Fruit fly (Drosophila melanogaster) whole organism: Measurements from ENCODE around the gene Sgt1.

Source experiments
- CG8478 ChIP-seq: fragments of >200 bp; optimal IDR thresholded peaks from 2 replicates; lab custom pipeline; 2018; ENCODE audit warnings: inconsistent platforms
- Dll ChIP-seq: fragments of >200 bp; optimal IDR thresholded peaks from 2 replicates; lab custom pipeline; 2017
- EcR ChIP-seq, 2 experiments: fragments of >200 bp; optimal IDR thresholded peaks; 2 replicates each; lab custom pipeline; 2017; ENCODE audit warnings: missing biosample characterization in 2 of 2, missing genetic modification characterization in 2 of 2, missing genetic modification reagents in 2 of 2
- pan ChIP-seq: fragments of >200 bp; optimal IDR thresholded peaks from 2 replicates; lab custom pipeline; 2017
- psq ChIP-seq: fragments of >200 bp; optimal IDR thresholded peaks from 2 replicates; lab custom pipeline; 2017
- usp ChIP-seq: fragments of >200 bp; optimal IDR thresholded peaks from 2 replicates; lab custom pipeline; 2017; ENCODE audit warnings: missing biosample characterization, missing genetic modification characterization, mixed read lengths

Gene Sgt1

DNA sequence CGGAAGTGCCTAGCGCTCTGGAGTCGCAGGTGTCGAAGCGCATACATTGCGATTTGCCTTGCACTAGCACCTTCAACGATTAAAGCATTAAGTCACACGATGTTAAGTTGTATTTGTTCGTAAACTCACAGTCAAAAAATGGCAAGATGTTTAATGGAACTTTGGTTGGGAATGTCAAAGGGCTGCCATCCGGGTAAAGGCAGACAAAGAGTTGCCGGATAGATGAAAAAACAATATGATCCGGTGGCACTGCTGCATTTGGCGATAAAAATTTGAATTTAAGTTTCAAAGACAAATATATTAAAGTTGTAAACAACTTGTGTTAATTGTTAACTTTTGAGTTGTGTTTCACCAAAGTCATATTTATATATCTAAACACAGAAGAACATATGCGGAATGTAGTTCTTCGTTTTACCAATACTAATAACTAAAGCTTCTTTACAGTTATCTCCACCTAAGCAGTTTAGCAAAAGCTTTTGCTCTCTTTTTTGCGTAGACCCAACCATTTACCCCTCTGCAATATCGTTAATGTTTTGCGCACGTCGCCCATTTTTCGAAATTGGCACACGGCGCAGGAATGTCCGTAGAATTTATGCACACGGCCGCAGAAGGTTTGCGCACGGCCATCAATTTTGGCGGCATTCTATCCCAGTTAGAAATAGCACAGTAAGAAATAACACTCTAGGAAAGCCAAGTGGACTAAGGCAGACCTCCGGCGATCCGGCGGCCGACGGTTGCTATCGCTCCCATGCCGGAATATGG, 11.5 kb upstream of the Sgt1 start, which contains the start of gene Coq2:
TSS of gene Coq2 (minus strand) at position 200 of the 762 bp plus-strand sequence.
- TF ChIP-seq psq, result no peak
- no peak for TF ChIP-seq EcR (GFP tag; optimal IDR thresholded peaks at IDR 0.05; lab: Kevin White, UChicago)
- no peak for TF ChIP-seq CG8478 (lab: Kevin White, UChicago)
- TF ChIP-seq Dll (lab: Kevin White, UChicago), result no peak
- no peak for TF ChIP-seq pan (lab: Kevin White, UChicago)
- TF ChIP-seq usp, result no peak

DNA sequence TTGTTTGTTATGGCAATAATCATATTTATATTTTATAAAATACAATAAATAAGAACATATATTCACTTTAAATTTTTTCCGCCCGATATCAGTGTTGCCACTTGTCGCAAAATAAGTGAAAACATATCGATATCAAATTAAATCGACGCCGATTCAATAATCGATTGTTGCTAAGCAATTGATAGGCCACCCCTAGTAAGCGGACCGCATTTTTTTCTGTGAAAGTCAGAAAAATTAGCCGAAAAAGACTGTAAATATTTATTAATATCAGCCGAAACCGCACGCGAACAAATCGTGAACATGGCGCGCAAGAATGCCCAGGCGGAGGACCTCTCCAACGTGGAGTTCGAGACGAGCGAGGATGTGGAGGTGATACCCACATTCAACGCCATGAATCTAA, 8.0 kb upstream of the Sgt1 start, which contains the start of gene CG7483:
TSS of gene CG7483 (plus strand) at position 171 of the 400 bp plus-strand sequence.
- TF ChIP-seq psq (no peak), usp (no peak), Dll (lab: Kevin White, UChicago) (no peak)

DNA sequence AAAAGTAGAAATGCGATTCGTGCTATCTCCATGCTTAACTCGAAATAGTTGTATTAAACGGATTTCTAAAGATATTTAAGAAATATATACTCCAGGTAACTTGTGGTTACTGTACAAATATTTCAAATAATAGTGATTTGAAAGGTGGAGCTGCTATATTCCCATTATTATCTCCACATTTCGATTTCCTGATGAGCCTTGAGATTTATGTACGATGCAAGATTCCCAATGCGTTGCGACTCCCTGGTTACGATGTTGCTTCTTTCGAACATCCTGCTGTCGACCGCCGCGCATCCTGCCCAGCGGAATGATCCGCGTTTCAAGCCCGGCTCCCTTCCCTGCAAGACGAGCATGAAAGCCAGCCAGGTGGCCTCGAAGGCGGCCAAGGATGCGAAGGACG, 7.0 kb upstream of the Sgt1 start, which contains the start of the genes CG11694 and CG11698:
TSS of gene CG11694 (minus strand) at position 101 of the 400 bp plus-strand sequence.
TSS of gene CG11698 (plus strand) at position 152 of the 400 bp plus-strand sequence.
- TF ChIP-seq CG8478 (lab: Kevin White, UChicago), result no peak
- no peak for TF ChIP-seq EcR (GFP tag; optimal IDR thresholded peaks at IDR 0.05; lab: Kevin White, UChicago)
- no peak for TF ChIP-seq usp
- TF ChIP-seq psq, result no peak
- no peak for TF ChIP-seq pan (lab: Kevin White, UChicago)
- no peak for TF ChIP-seq Dll (lab: Kevin White, UChicago)

DNA sequence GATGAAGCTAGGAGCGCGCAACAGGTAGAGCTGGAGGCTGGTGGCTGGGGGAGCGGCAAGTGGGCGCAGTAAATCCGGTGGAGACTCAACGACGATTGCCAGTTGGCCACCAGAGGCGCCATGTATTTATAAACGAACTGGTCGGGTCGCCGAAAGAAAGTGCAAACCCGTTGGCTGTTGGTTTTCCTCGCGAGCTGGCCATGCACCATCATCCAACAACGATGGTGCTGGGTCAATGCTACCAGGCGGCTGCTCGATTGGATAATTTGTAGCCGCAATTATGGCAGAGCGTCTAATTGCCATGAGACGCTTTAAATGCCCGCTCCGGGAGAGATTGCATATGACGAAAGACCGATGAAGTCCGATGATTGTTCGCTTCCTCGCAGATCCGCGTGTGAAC, 5.6 kb upstream of the Sgt1 start, which contains the start of gene CG11693:
TSS of gene CG11693 (minus strand) at position 101 of the 400 bp plus-strand sequence.
- no peak for TF ChIP-seq pan (lab: Kevin White, UChicago)
- TF ChIP-seq CG8478 (lab: Kevin White, UChicago), result no peak
- TF ChIP-seq Dll (lab: Kevin White, UChicago), result no peak
- TF ChIP-seq EcR (GFP tag; optimal IDR thresholded peaks at IDR 0.05; lab: Kevin White, UChicago), result no peak
- no peak for TF ChIP-seq psq
- no peak for TF ChIP-seq usp

DNA sequence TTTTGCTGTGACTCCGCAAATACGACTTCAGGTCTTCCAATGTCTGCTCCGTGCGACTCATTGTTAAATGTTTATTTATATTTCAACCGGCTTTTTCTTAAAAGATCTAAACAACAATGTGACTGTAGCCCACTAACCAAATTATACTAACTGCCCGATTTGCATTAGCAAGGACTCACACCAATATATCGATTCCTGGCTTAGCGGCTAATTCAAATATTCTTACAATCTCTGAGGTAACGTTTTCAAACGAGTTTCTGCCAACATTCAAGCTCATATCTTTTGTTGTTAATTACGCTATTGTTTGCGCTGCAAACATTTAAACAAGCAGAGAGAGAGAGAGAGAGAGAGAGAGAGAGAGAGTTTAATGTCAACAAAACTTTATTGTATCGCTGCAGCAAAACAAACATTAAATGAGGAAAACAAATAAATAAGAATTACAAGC, 3.5 kb upstream of the Sgt1 start, which contains the start of gene tex:
TSS of gene tex (minus strand) at position 131 of the 445 bp plus-strand sequence.
- TF ChIP-seq EcR (GFP tag; optimal IDR thresholded peaks at IDR 0.05; lab: Kevin White, UChicago) (no peak), psq (no peak), usp (no peak), CG8478 (lab: Kevin White, UChicago) (no peak), Dll (lab: Kevin White, UChicago) (no peak), pan (lab: Kevin White, UChicago) (no peak)

DNA sequence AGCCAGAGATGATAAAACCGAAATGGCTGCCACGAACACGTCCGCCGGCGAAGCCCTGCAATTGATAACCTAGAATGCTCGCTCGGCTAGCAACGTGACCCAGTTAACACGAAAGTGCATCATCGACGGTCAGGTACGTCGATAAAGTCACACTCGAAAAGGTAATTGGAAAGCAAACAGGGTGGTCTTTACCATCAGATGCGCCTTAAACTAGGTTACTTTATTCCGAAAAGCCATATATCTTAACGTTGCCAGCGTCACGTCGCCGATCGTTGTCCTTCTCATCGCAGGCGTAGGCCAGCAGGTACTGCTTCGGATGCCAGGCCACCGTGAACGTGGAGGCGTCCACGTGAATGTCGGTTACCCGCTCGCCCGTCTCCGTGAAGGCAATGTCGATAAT, 2.2 kb upstream of the Sgt1 start:
- no peak for TF ChIP-seq pan (lab: Kevin White, UChicago)
- no peak for TF ChIP-seq psq
- TF ChIP-seq EcR (GFP tag; optimal IDR thresholded peaks at IDR 0.05; lab: Kevin White, UChicago), result no peak
- no peak for TF ChIP-seq CG8478 (lab: Kevin White, UChicago)
- no peak for TF ChIP-seq Dll (lab: Kevin White, UChicago)
- TF ChIP-seq usp, result no peak

DNA sequence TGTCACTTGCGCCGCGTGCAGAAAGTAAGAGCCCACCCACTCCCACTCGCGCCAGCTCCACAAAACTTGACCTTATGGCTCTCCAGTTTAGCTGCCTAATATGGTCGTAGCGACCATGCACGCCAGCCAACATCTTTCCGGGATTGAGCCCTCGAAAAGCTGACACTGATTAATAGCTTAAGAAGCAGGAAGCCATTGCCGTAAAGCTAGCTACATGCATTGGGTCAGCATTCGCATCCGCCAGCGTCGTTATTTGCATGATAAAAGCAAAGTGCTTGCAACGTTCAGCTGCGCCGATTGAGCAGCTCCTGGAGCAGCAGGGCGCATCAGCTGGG, 1.8 kb upstream of the Sgt1 start:
- TF ChIP-seq pan (lab: Kevin White, UChicago) (no peak), psq (no peak), EcR (GFP tag; optimal IDR thresholded peaks at IDR 0.05; lab: Kevin White, UChicago) (no peak), Dll (lab: Kevin White, UChicago) (no peak), usp (no peak), CG8478 (lab: Kevin White, UChicago) (no peak)

DNA sequence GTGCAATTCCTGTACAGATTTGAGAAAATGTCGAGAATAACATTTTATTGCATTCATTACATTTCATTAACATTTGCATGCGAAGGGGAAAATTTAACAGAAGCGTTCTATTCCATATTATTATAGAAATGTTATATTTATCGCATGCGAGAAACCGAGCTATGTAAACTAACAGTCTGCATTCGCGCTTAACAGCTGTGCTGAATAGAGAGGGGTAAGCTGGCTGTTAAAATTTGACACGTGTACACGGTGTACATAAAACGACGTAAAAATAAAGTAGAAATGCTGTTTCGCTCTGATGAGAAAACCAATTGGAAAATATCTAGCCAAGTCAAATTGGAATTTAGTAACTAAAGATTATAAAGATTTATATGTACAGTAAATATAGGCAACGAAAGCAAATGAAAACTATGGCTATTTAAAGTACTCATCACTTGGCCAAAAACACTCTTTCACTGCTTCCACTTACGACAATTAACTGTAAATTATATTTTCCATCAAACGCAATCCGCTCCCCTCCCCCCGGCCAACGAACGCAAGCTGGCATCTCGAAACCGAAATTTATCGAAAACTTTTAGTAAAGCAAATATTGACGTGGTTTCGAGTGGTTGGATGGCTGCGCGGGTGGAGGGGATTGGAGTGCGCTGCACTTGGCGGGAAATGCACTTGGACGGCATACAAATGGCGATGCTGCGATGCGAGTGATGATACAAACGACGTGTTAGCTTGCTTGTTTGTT, 1.3 kb upstream of the Sgt1 start:
- TF ChIP-seq EcR (GFP tag; optimal IDR thresholded peaks at IDR 0.05; lab: Kevin White, UChicago) (no peak), pan (lab: Kevin White, UChicago) (no peak), usp (no peak), psq (no peak), Dll (lab: Kevin White, UChicago) (no peak), CG8478 (lab: Kevin White, UChicago) (no peak)

DNA sequence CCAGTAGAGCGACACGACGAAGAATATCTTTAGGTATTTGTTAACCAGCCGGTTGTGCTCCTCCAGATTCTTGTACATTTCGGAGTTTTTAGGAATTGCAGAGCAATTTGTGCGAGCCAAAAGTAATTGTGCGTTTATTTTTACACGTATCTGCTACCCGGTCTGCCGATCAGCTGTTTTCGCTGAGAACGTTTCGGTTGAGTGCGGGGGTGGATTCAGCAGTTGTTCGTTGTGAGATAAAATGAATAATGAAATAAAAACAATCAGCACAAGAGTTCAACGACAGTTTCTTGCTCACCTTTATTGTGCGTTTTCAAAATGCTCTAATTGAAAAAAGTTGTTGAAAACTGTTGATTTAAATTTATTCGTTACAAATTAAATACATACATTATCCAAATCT, 1.2 kb downstream of the Sgt1 start, which contains the start of gene nac:
TSS of gene nac (minus strand) at position 176 of the 400 bp plus-strand sequence.
- TF ChIP-seq EcR (GFP tag; optimal IDR thresholded peaks at IDR 0.05; lab: Kevin White, UChicago) (no peak), CG8478 (lab: Kevin White, UChicago) (no peak), pan (lab: Kevin White, UChicago) (no peak), Dll (lab: Kevin White, UChicago) (no peak), usp (no peak)

DNA sequence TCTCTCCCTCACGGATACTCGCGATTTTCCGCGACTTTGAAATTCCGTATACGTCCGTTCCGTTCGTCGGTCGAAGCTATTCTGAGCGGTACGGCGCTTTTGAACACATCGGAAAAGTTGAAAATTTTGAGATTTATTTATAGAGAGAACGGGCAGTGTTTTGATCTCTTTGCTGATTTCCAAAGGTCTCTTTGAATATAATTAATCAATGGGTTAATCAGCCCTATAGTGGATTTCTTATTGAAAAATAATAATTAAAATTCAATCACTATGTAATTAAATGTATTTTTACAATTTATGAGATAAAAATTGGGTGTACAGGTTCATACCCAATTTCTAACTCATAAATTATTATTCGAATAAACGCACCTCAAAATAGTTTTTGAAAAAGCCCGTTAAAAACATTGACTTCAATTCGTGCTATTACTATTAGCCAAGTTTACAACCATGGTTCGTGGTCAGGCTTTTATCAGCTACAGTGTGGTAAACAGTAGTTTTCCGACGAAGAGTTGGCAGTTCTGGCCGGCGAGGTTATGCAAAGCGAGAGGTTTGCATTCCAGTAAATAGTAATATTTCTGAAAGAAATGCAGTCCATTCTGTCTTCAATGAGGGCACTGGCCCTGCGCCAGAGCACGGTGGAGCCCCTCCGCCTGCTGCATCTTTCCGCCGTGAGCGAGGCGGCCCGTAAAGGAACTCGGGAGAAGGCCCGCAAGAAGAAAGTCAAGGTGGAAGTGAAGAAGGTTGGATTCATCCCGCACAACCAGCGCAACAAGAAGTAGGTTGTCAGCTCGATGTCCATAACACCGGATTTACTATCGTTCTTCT, 3.9 kb downstream of the Sgt1 start, which contains the start of the genes CG9626 and mRpL1:
TSS of gene CG9626 (minus strand) at position 51 of the 825 bp plus-strand sequence.
TSS of gene mRpL1 (plus strand) at position 513 of the 825 bp plus-strand sequence.
- TF ChIP-seq pan (lab: Kevin White, UChicago), result no peak
- TF ChIP-seq usp, result no peak
- TF ChIP-seq EcR (GFP tag; optimal IDR thresholded peaks at IDR 0.05; lab: Kevin White, UChicago), result no peak

DNA sequence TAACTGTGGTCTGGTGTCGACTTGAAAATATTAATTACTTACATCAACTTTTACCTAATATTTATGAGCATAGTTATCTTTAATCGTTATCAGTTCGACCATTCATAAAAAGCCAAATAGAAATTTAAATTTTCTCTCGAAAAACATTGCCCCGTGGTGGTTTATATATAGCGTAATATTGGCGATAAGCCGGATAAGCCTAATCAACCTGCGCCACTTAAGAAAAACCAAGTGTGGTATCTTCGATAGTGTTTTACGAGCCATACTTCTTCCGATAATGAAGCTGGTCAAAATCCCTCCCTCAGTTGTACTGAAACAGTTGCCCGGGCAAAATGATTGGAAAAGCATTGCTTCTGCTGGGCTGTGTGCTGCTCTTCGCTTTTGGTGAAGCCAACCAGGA, 13.0 kb downstream of the Sgt1 start, which contains the start of gene CG31463:
TSS of gene CG31463 (plus strand) at position 302 of the 400 bp plus-strand sequence.
- TF ChIP-seq usp (no peak), psq (no peak), pan (lab: Kevin White, UChicago) (no peak)
